Fruit fly (Drosophila melanogaster) whole organism, embryonic: Measurements from ENCODE around the gene Cnep1r2.

Experiments used
- Adf1 ChIP-seq: fragments of 200-800 bp; sonication (Bioruptor generic); IDR thresholded peaks from 2 replicates; pipeline ENCODE4 v1.3.6; 2022; ENCODE audit warnings: missing biosample characterization, missing genetic modification characterization
- CG10147 ChIP-seq: fragments of 200-800 bp; sonication (Bioruptor generic); optimal IDR thresholded peaks from 2 replicates; lab custom pipeline; 2019; ENCODE audit warnings: missing biosample characterization, mild to moderate bottlenecking, missing genetic modification characterization, moderate library complexity
- CG11247 ChIP-seq: fragments of 200-800 bp; sonication (Bioruptor generic); IDR thresholded peaks from 2 replicates; pipeline ENCODE4 v1.3.6; 2022; ENCODE audit warnings: missing biosample characterization, missing genetic modification characterization
- CG13123 ChIP-seq: fragments of 200-800 bp; sonication (Bioruptor generic); optimal IDR thresholded peaks from 2 replicates; lab custom pipeline; 2016; ENCODE audit warnings: missing biosample characterization, missing genetic modification characterization
- CG18262 ChIP-seq: fragments of 200-800 bp; optimal IDR thresholded peaks from 3 replicates; lab custom pipeline; 2019; ENCODE audit warnings: missing biosample characterization, mild to moderate bottlenecking, missing genetic modification characterization, moderate library complexity
- CG18619 ChIP-seq: fragments of 200-800 bp; sonication (Bioruptor generic); optimal IDR thresholded peaks from 3 replicates; lab custom pipeline; 2017; ENCODE audit warnings: missing biosample characterization, mild to moderate bottlenecking, missing genetic modification characterization
- CG2120 ChIP-seq: fragments of 200-800 bp; sonication (Bioruptor generic); optimal IDR thresholded peaks from 3 replicates; lab custom pipeline; 2016; ENCODE audit warnings: missing biosample characterization, missing genetic modification characterization
- CG2712 ChIP-seq: fragments of 200-800 bp; optimal IDR thresholded peaks from 3 replicates; lab custom pipeline; 2019; ENCODE audit warnings: missing biosample characterization, mild to moderate bottlenecking, missing genetic modification characterization, moderate library complexity
- CG31224 ChIP-seq: fragments of 200-800 bp; sonication (Bioruptor generic); IDR thresholded peaks from 2 replicates; pipeline ENCODE4 v1.3.6; 2022; ENCODE audit warnings: missing biosample characterization, missing genetic modification characterization
- CG3995 ChIP-seq: fragments of 200-800 bp; sonication (Bioruptor generic); optimal IDR thresholded peaks from 3 replicates; lab custom pipeline; 2016; ENCODE audit warnings: missing biosample characterization, missing genetic modification characterization
- CG4282 ChIP-seq: fragments of 200-800 bp; sonication (Bioruptor generic); optimal IDR thresholded peaks from 2 replicates; lab custom pipeline; 2016; ENCODE audit warnings: missing biosample characterization, missing genetic modification characterization
- CG4424 ChIP-seq: fragments of 200-800 bp; sonication (Bioruptor generic); optimal IDR thresholded peaks from 3 replicates; lab custom pipeline; 2016; ENCODE audit warnings: missing biosample characterization, missing genetic modification characterization
- CG4707 ChIP-seq: fragments of 200-800 bp; sonication (Bioruptor generic); optimal IDR thresholded peaks from 2 replicates; lab custom pipeline; 2018; ENCODE audit warnings: missing biosample characterization, mild to moderate bottlenecking, missing genetic modification characterization, moderate library complexity
- CG6813 ChIP-seq: fragments of 200-800 bp; sonication (Bioruptor generic); optimal IDR thresholded peaks from 2 replicates; lab custom pipeline; 2017; ENCODE audit warnings: missing biosample characterization, missing genetic modification characterization, mild to moderate bottlenecking, moderate library complexity, missing genetic modification reagents
- CG7357 ChIP-seq: fragments of 200-800 bp; sonication (Bioruptor generic); IDR thresholded peaks from 3 replicates; pipeline ENCODE4 v1.3.6; 2022; ENCODE audit warnings: missing biosample characterization, missing genetic modification characterization
- CG8089 ChIP-seq: fragments of 200-800 bp; sonication (Bioruptor generic); optimal IDR thresholded peaks from 3 replicates; lab custom pipeline; 2016; ENCODE audit warnings: missing biosample characterization, missing genetic modification characterization
- CG8359 ChIP-seq: fragments of 200-800 bp; sonication (Bioruptor generic); optimal IDR thresholded peaks from 2 replicates; lab custom pipeline; 2017; ENCODE audit warnings: missing biosample characterization, mild to moderate bottlenecking, missing genetic modification characterization, borderline replicate concordance
- D ChIP-seq, 2 experiments: fragments of 200-800 bp in 1 of 2; fragments of >200 bp in 1 of 2; sonication (Bioruptor generic) in 1 of 2; optimal IDR thresholded peaks; 2 replicates in 1 of 2; 3 replicates in 1 of 2; lab custom pipeline; 2017; ENCODE audit warnings: mild to moderate bottlenecking in 1 of 2, missing biosample characterization in 1 of 2, missing genetic modification characterization in 1 of 2, missing genetic modification reagents in 1 of 2
- Dip2 ChIP-seq: fragments of 200-800 bp; sonication (Bioruptor generic); IDR thresholded peaks from 2 replicates; pipeline ENCODE4 v1.3.6; 2022; ENCODE audit warnings: missing biosample characterization, missing genetic modification characterization
- Dip3 ChIP-seq: fragments of 200-800 bp; sonication (Bioruptor generic); optimal IDR thresholded peaks from 3 replicates; lab custom pipeline; 2016; ENCODE audit warnings: missing biosample characterization, missing genetic modification characterization
- Drgx ChIP-seq: fragments of 200-800 bp; sonication (Bioruptor generic); IDR thresholded peaks from 2 replicates; pipeline ENCODE4 v1.3.6; 2022; ENCODE audit warnings: missing biosample characterization, missing genetic modification characterization
- Eip74EF ChIP-seq, 2 experiments: fragments of 200-800 bp in 1 of 2; fragments of >200 bp in 1 of 2; sonication (Bioruptor generic) in 1 of 2; optimal IDR thresholded peaks; 2 replicates each; lab custom pipeline; 2017 to 2019; ENCODE audit warnings: missing biosample characterization in 2 of 2, missing genetic modification characterization in 2 of 2, mild to moderate bottlenecking in 1 of 2, moderate library complexity in 1 of 2
- Fer1 ChIP-seq: fragments of 200-800 bp; sonication (Bioruptor generic); optimal IDR thresholded peaks from 2 replicates; lab custom pipeline; 2017; ENCODE audit warnings: missing biosample characterization, mild to moderate bottlenecking, missing genetic modification characterization
- MESR4 ChIP-seq: fragments of 200-800 bp; sonication (Bioruptor generic); optimal IDR thresholded peaks from 2 replicates; lab custom pipeline; 2018; ENCODE audit warnings: missing biosample characterization, mild to moderate bottlenecking, missing genetic modification characterization, moderate library complexity
- NfI ChIP-seq: fragments of 200-800 bp; sonication (Bioruptor generic); optimal IDR thresholded peaks from 3 replicates; lab custom pipeline; 2018; ENCODE audit warnings: missing biosample characterization, mild to moderate bottlenecking, missing genetic modification characterization, moderate library complexity
- PHDP ChIP-seq: fragments of 200-800 bp; sonication (Bioruptor generic); optimal IDR thresholded peaks from 3 replicates; lab custom pipeline; 2018; ENCODE audit warnings: missing biosample characterization, mild to moderate bottlenecking, missing genetic modification characterization, moderate library complexity
- Side ChIP-seq: fragments of 200-800 bp; sonication (Bioruptor generic); optimal IDR thresholded peaks from 2 replicates; lab custom pipeline; 2016; ENCODE audit warnings: missing biosample characterization, missing genetic modification characterization
- Sry-δ ChIP-seq: fragments of 200-800 bp; sonication (Bioruptor generic); optimal IDR thresholded peaks from 2 replicates; lab custom pipeline; 2016; ENCODE audit warnings: missing biosample characterization, missing genetic modification characterization
- Trl ChIP-seq, 3 experiments: fragments of >200 bp in 2 of 3; fragments of 200-800 bp in 1 of 3; sonication (Bioruptor generic) in 1 of 3; optimal IDR thresholded peaks; 2 replicates in 1 of 3; 3 replicates in 2 of 3; lab custom pipeline; 2016 to 2017; ENCODE audit warnings: missing biosample characterization in 1 of 3, missing genetic modification characterization in 1 of 3
- chm ChIP-seq: fragments of 200-800 bp; sonication (Bioruptor generic); IDR thresholded peaks from 2 replicates; pipeline ENCODE4 v1.3.6; 2022; ENCODE audit warnings: missing biosample characterization, missing genetic modification characterization
- esg ChIP-seq: fragments of 200-800 bp; sonication (Bioruptor generic); conservative IDR thresholded peaks from 2 replicates; pipeline ENCODE4 v1.3.6; 2022; ENCODE audit warnings: missing biosample characterization, missing genetic modification characterization
- gcm2 ChIP-seq: fragments of 200-800 bp; sonication (Bioruptor generic); optimal IDR thresholded peaks from 2 replicates; lab custom pipeline; 2016; ENCODE audit warnings: missing biosample characterization, missing genetic modification characterization
- grau ChIP-seq: fragments of 200-800 bp; optimal IDR thresholded peaks from 3 replicates; lab custom pipeline; 2019; ENCODE audit warnings: missing biosample characterization, mild to moderate bottlenecking, missing genetic modification characterization, moderate library complexity
- grn ChIP-seq: fragments of 200-800 bp; sonication (Bioruptor generic); optimal IDR thresholded peaks from 3 replicates; lab custom pipeline; 2017; ENCODE audit warnings: missing biosample characterization, missing genetic modification characterization
- gro ChIP-seq: fragments of 200-800 bp; sonication (Bioruptor generic); optimal IDR thresholded peaks from 2 replicates; lab custom pipeline; 2016; ENCODE audit warnings: missing biosample characterization, missing genetic modification characterization
- gt ChIP-seq: fragments of 200-800 bp; sonication (Bioruptor generic); IDR thresholded peaks from 2 replicates; pipeline ENCODE4 v1.3.6; 2022; ENCODE audit warnings: missing biosample characterization, missing genetic modification characterization
- lov ChIP-seq, 2 experiments: fragments of 200-800 bp in 1 of 2; fragments of >200 bp in 1 of 2; sonication (Bioruptor generic) in 1 of 2; IDR thresholded peaks in 1 of 2; optimal IDR thresholded peaks in 1 of 2; 2 replicates in 1 of 2; 3 replicates in 1 of 2; pipeline versions ENCODE4 v1.3.6 to Lab custom; 2017 to 2022; ENCODE audit warnings: missing biosample characterization in 1 of 2, missing genetic modification characterization in 1 of 2
- mam ChIP-seq: fragments of 200-800 bp; sonication (Bioruptor generic); optimal IDR thresholded peaks from 3 replicates; lab custom pipeline; 2016; ENCODE audit warnings: missing biosample characterization, missing genetic modification characterization
- nmo ChIP-seq: fragments of 200-800 bp; sonication (Bioruptor generic); optimal IDR thresholded peaks from 2 replicates; lab custom pipeline; 2018; ENCODE audit warnings: missing biosample characterization, mild to moderate bottlenecking, missing genetic modification characterization, moderate library complexity
- pan ChIP-seq, 4 experiments: fragments of >200 bp in 3 of 4; fragments of 200-800 bp in 1 of 4; sonication (Bioruptor generic) in 1 of 4; optimal IDR thresholded peaks in 3 of 4; IDR thresholded peaks in 1 of 4; 2 replicates each; pipeline versions ENCODE4 v1.3.6 to Lab custom; 2017 to 2022; ENCODE audit warnings: missing biosample characterization in 2 of 4, missing genetic modification characterization in 2 of 4, mixed read lengths in 1 of 4
- pb ChIP-seq: fragments of 200-800 bp; sonication (Bioruptor generic); optimal IDR thresholded peaks from 3 replicates; lab custom pipeline; 2016; ENCODE audit warnings: missing biosample characterization, missing genetic modification characterization
- peb ChIP-seq: fragments of 200-800 bp; sonication (Bioruptor generic); IDR thresholded peaks from 2 replicates; pipeline ENCODE4 v1.3.6; 2022; ENCODE audit warnings: missing biosample characterization, missing genetic modification characterization
- pzg ChIP-seq: fragments of 200-800 bp; sonication (Bioruptor generic); optimal IDR thresholded peaks from 3 replicates; lab custom pipeline; 2018; ENCODE audit warnings: missing biosample characterization, mild to moderate bottlenecking, missing genetic modification characterization, moderate library complexity
- salm ChIP-seq: fragments of 200-800 bp; sonication (Bioruptor generic); optimal IDR thresholded peaks from 2 replicates; lab custom pipeline; 2018; ENCODE audit warnings: missing biosample characterization, mild to moderate bottlenecking, missing genetic modification characterization
- tio ChIP-seq: fragments of 200-800 bp; sonication (Bioruptor generic); optimal IDR thresholded peaks from 2 replicates; lab custom pipeline; 2017; ENCODE audit warnings: missing biosample characterization, missing genetic modification characterization, inconsistent platforms
- trem ChIP-seq: fragments of 200-800 bp; optimal IDR thresholded peaks from 3 replicates; lab custom pipeline; 2019; ENCODE audit warnings: missing biosample characterization, mild to moderate bottlenecking, missing genetic modification characterization, moderate library complexity
- wor ChIP-seq: fragments of 200-800 bp; sonication (Bioruptor generic); IDR thresholded peaks from 2 replicates; pipeline ENCODE4 v1.3.6; 2022; ENCODE audit warnings: missing biosample characterization, missing genetic modification characterization
- zen ChIP-seq: fragments of 200-800 bp; sonication (Bioruptor generic); optimal IDR thresholded peaks from 3 replicates; lab custom pipeline; 2018; ENCODE audit warnings: missing biosample characterization, mild to moderate bottlenecking, missing genetic modification characterization, moderate library complexity
- zf30C ChIP-seq: fragments of 200-800 bp; sonication (Bioruptor generic); optimal IDR thresholded peaks from 3 replicates; lab custom pipeline; 2018; ENCODE audit warnings: missing biosample characterization, mild to moderate bottlenecking, missing genetic modification characterization

The Cnep1r2 gene

DNA sequence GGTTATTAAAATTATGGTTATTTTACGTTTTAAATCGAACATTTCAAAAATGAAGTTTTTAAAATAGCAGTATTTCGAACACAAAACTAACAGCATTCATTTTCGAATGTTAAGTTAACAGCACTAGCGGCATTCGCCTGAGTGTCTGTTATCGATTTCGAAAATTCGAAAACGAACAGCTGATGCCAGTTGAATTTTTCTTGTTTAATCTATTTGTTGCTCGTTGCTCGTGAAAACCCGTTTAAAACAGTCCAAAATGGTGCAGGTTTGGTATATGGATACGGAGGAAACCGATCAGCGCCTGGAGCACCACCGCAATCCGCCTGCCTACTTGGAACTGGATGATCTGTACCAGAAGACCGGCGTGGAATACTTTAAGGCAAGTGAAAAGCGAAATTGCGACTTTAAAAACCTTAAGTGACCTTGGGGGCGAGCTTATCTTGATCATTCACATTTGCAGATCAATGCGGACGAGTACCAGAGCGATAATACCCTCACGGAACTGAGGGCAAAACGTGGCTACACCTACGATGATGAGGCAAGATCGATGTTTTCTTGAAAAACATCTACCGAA, 25.3 kb downstream of the Cnep1r2 start, which contains the start of gene Adi1 (continued):
- TF ChIP-seq zen (tag; lab: Kevin White, UChicago) (no peak), MESR4 (peak; percentile 27), CG4424 (GFP tag; lab: Kevin White, UChicago) (no peak), Drgx (GFP tag; lab: Robert Waterston, UW) (no peak), mam (GFP tag; lab: Kevin White, UChicago) (no peak), grn (GFP tag; lab: Kevin White, UChicago) (peak; percentile 22), Eip74EF (GFP tag; optimal IDR thresholded peaks at IDR 0.05; lab: Kevin White, UChicago) (no peak), CG6813 (no peak), CG2120 (no peak), tio (GFP tag; lab: Kevin White, UChicago) (no peak), CG7357 (GFP tag; lab: Robert Waterston, UW) (no peak), peb (no peak), Dip2 (GFP tag; lab: Robert Waterston, UW) (no peak), NfI (no peak), CG18262 (tag; lab: Kevin White, UChicago) (no peak), CG8089 (GFP tag; lab: Kevin White, UChicago) (no peak), CG11247 (GFP tag; lab: Robert Waterston, UW) (no peak), salm (tag; lab: Kevin White, UChicago) (no peak), wor (GFP tag; lab: Robert Waterston, UW) (no peak), Sry-δ (no peak), Fer1 (GFP tag; lab: Kevin White, UChicago) (peak; percentile 7), Trl (optimal IDR thresholded peaks at IDR 0.05; lab: Kevin White, UChicago) (no peak), Trl (GFP tag; optimal IDR thresholded peaks at IDR 0.05; lab: Kevin White, UChicago) (no peak), Adf1 (GFP tag; lab: Robert Waterston, UW) (no peak), pan (optimal IDR thresholded peaks at IDR 0.05; lab: Kevin White, UChicago) (no peak), pan (GFP tag; optimal IDR thresholded peaks at IDR 0.05 in 1 of 2, IDR thresholded peaks at IDR 0.05 in 1 of 2) (no peak), gcm2 (GFP tag; lab: Kevin White, UChicago) (no peak), zf30C (no peak), Side (GFP tag; lab: Kevin White, UChicago) (no peak), CG13123 (no peak), grau (tag; lab: Kevin White, UChicago) (no peak), D (optimal IDR thresholded peaks at IDR 0.05; lab: Kevin White, UChicago) (no peak), D (GFP tag; optimal IDR thresholded peaks at IDR 0.05; lab: Kevin White, UChicago) (no peak), CG2712 (tag; lab: Kevin White, UChicago) (no peak), lov (optimal IDR thresholded peaks at IDR 0.05; lab: Kevin White, UChicago) (no peak), lov (GFP tag; IDR thresholded peaks at IDR 0.05; lab: Robert Waterston, UW) (no peak), CG10147 (GFP tag; lab: Kevin White, UChicago) (no peak), CG3995 (GFP tag; lab: Kevin White, UChicago) (no peak), CG18619 (GFP tag; lab: Kevin White, UChicago) (no peak), Dip3 (GFP tag; lab: Kevin White, UChicago) (no peak), pb (no peak), chm (no peak), esg (GFP tag; lab: Robert Waterston, UW) (no peak), gt (GFP tag; lab: Robert Waterston, UW) (no peak), CG4707 (GFP tag; lab: Kevin White, UChicago) (no peak), CG31224 (GFP tag; lab: Robert Waterston, UW) (no peak), PHDP (tag; lab: Kevin White, UChicago) (no peak), pzg (GFP tag; lab: Kevin White, UChicago) (peak; percentile 13), trem (tag; lab: Kevin White, UChicago) (no peak), nmo (GFP tag; lab: Kevin White, UChicago) (no peak), gro (GFP tag; lab: Kevin White, UChicago) (no peak), CG4282 (GFP tag; lab: Kevin White, UChicago) (no peak), CG8359 (no peak)
